Fruit fly (Drosophila melanogaster): ENCODE data around the gene CG17991.

DNA sequence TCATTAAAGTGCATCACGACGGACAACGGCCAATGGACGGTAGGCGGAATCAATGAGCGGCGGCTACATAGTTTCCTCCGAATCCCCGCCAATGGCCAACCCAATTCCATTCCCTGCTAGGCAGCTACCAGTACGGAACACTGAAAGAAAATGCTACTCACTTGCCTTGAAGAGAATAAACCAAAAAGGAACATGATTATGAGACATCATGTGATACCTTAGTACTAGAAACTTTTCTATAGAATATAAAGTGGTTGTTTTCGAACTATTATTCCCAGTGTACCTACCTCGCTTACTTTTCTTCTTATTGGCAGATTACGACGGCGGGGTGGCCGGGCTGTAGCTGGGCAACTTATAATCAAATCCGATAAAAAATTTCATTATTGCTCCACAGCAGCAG lies 16.3 kb upstream of the CG17991 start:
- TF ChIP-seq Ets96B (tag; optimal IDR thresholded peaks at IDR 0.05) (peak; percentile 69), eg (GFP tag; IDR thresholded peaks at IDR 0.05) (peak; percentile 76), Smox (GFP tag; optimal IDR thresholded peaks at IDR 0.05) (peak; percentile 56)
